Worm (Caenorhabditis elegans): ENCODE data around the gene Y94H6A.10.
"Not testable (repeated sequence)": the region's sequence is repeated elsewhere in the genome, so short reads cannot be mapped to it uniquely, and the experiment has no call there.

Y94H6A.10 gene

ce11 chrIV:2725784-2726183 lies 15.3 kb upstream of the Y94H6A.10 start, which contains the start of gene ubxn-2:
Gene ubxn-2, minus strand, starts transcription at chrIV:2725819.
- TF ChIP-seq zip-8 (tag; optimal IDR thresholded peaks at IDR 0.05) (no peak), nhr-2 (tag; optimal IDR thresholded peaks at IDR 0.05) (no peak), nhr-28 (tag; optimal IDR thresholded peaks at IDR 0.05) (no peak), M03D4.4 (tag; optimal IDR thresholded peaks at IDR 0.05) (peak; percentile 45), ceh-39 (tag; optimal IDR thresholded peaks at IDR 0.05) (peak; percentile 22), drap-1 (GFP tag; optimal IDR thresholded peaks at IDR 0.05) (no peak), lin-32 (GFP tag; optimal IDR thresholded peaks at IDR 0.05) (no peak), cnd-1 (tag; optimal IDR thresholded peaks at IDR 0.05) (no peak), flh-1 (GFP tag; optimal IDR thresholded peaks at IDR 0.05) (no peak), mab-5 (tag; optimal IDR thresholded peaks at IDR 0.05) (no peak), blmp-1 (tag; optimal IDR thresholded peaks at IDR 0.05) (no peak), ces-1 (GFP tag; optimal IDR thresholded peaks at IDR 0.05) (no peak), sem-2 (GFP tag; optimal IDR thresholded peaks at IDR 0.05) (no peak), ceh-83 (GFP tag; optimal IDR thresholded peaks at IDR 0.05) (no peak), hlh-1 (tag; optimal IDR thresholded peaks at IDR 0.05) (peak; percentile 13), lin-13 (tag; optimal IDR thresholded peaks at IDR 0.05) (peak; percentile 73), nhr-76 (tag; optimal IDR thresholded peaks at IDR 0.05) (no peak), bed-3 (GFP tag; optimal IDR thresholded peaks at IDR 0.05) (no peak), ztf-11 (tag; optimal IDR thresholded peaks at IDR 0.05) (no peak), pha-4 (tag; optimal IDR thresholded peaks at IDR 0.05) (peak; percentile 57), elt-1 (tag; optimal IDR thresholded peaks at IDR 0.05; ENCODE audit: borderline replicate concordance, insufficient read depth) (no peak), mls-2 (tag; optimal IDR thresholded peaks at IDR 0.05) (no peak), mep-1 (tag; optimal IDR thresholded peaks at IDR 0.05) (peak; percentile 60), ceh-43 (GFP tag; optimal IDR thresholded peaks at IDR 0.05) (no peak), unc-39 (tag; optimal IDR thresholded peaks at IDR 0.05) (no peak), elt-3 (tag; optimal IDR thresholded peaks at IDR 0.05) (no peak), ham-2 (GFP tag; optimal IDR thresholded peaks at IDR 0.05) (no peak), lsy-2 (tag; optimal IDR thresholded peaks at IDR 0.05) (peak; percentile 75), nhr-237 (tag; optimal IDR thresholded peaks at IDR 0.05) (peak; percentile 30), unc-62 (GFP tag; optimal IDR thresholded peaks at IDR 0.05) (no peak), snpc-4 (tag; optimal IDR thresholded peaks at IDR 0.05) (no peak), tbx-8 (GFP tag; optimal IDR thresholded peaks at IDR 0.05) (peak; percentile 24), nhr-12 (tag; optimal IDR thresholded peaks at IDR 0.05) (no peak), unc-120 (tag; optimal IDR thresholded peaks at IDR 0.05; ENCODE audit: poor library complexity, severe bottlenecking) (no peak), sptf-1 (tag; optimal IDR thresholded peaks at IDR 0.05) (peak; percentile 56)

- TF ChIP-seq lin-13, nhr-12, mls-2 (tag; optimal IDR thresholded peaks at IDR 0.05): not testable (repeated sequence)
Observed at ce11 chrIV:2719734-2720133, 9.3 kb upstream of the Y94H6A.10 start, which contains the start of gene ndua-12. Gene ndua-12, minus strand, starts transcription at chrIV:2719834.

ce11 chrIV:2716474-2716873 lies 6.0 kb upstream of the Y94H6A.10 start, which contains the start of gene Y94H6A.7:
Gene Y94H6A.7, minus strand, starts transcription at chrIV:2716574.
- TF ChIP-seq flh-1 (GFP tag; optimal IDR thresholded peaks at IDR 0.05); ham-2 (GFP tag; optimal IDR thresholded peaks at IDR 0.05); M03D4.4 (tag; optimal IDR thresholded peaks at IDR 0.05): not testable (repeated sequence)

ce11 chrIV:2712935-2713334 lies 2.5 kb upstream of the Y94H6A.10 start, which contains the start of gene Y94H6A.12:
Gene Y94H6A.12, minus strand, starts transcription at chrIV:2713035.
- TF ChIP-seq drap-1 (GFP tag; optimal IDR thresholded peaks at IDR 0.05), result no peak
- no peak for TF ChIP-seq ham-2 (GFP tag; optimal IDR thresholded peaks at IDR 0.05)
- no peak for TF ChIP-seq lsy-2 (tag; optimal IDR thresholded peaks at IDR 0.05)
- no peak for TF ChIP-seq ceh-39 (tag; optimal IDR thresholded peaks at IDR 0.05)
- no peak for TF ChIP-seq lin-32 (GFP tag; optimal IDR thresholded peaks at IDR 0.05)
- TF ChIP-seq sem-2 (GFP tag; optimal IDR thresholded peaks at IDR 0.05), result no peak
